Worm (Caenorhabditis elegans) whole organism, young adult: ENCODE results near the gene nhr-125.

Experiments used
- F10E7.11 ChIP-seq: sonication (generic microtip); optimal IDR thresholded peaks from 2 replicates; lab custom pipeline; 2017; ENCODE audit warnings: mild to moderate bottlenecking, missing genetic modification characterization, moderate library complexity, missing compliant biosample characterization
- F23B12.7 ChIP-seq: sonication (generic microtip); optimal IDR thresholded peaks from 2 replicates; lab custom pipeline; 2017; ENCODE audit warnings: missing genetic modification characterization, mild to moderate bottlenecking, missing compliant biosample characterization, antibody characterized with exemption, moderate library complexity; ENCODE audit not compliant: insufficient read depth
- F33H1.4 ChIP-seq: fragments of 200-800 bp; sonication (Bioruptor generic); IDR thresholded peaks from 2 replicates; pipeline ENCODE4 v1.3.6; 2022; ENCODE audit warnings: missing genetic modification reagents, missing genetic modification characterization, missing compliant biosample characterization
- F39B2.1 ChIP-seq: fragments of 200-800 bp; sonication (Bioruptor generic); IDR thresholded peaks from 2 replicates; pipeline ENCODE4 v1.3.6; 2022; ENCODE audit warnings: missing genetic modification reagents, missing genetic modification characterization, missing compliant biosample characterization
- F57A8.1 ChIP-seq: fragments of 200-800 bp; sonication (Bioruptor generic); optimal IDR thresholded peaks from 2 replicates; lab custom pipeline; 2018; ENCODE audit warnings: mild to moderate bottlenecking, missing genetic modification characterization, moderate library complexity, missing compliant biosample characterization
- K11D2.4 ChIP-seq: fragments of 200-800 bp; sonication (Bioruptor generic); IDR thresholded peaks from 2 replicates; pipeline ENCODE4 v1.3.6; 2022; ENCODE audit warnings: missing genetic modification reagents, missing genetic modification characterization, missing compliant biosample characterization
- K12H6.12 ChIP-seq: fragments of 200-800 bp; sonication (Bioruptor generic); optimal IDR thresholded peaks from 2 replicates; lab custom pipeline; 2018; ENCODE audit warnings: mild to moderate bottlenecking, missing genetic modification characterization, missing compliant biosample characterization
- T07F8.4 ChIP-seq: sonication (generic microtip); optimal IDR thresholded peaks from 2 replicates; lab custom pipeline; 2016; ENCODE audit warnings: mild to moderate bottlenecking, missing genetic modification characterization, moderate library complexity, missing compliant biosample characterization
- attf-3 ChIP-seq: fragments of 200-800 bp; sonication (Bioruptor generic); conservative IDR thresholded peaks from 2 replicates; pipeline ENCODE4 v1.3.6; 2022; ENCODE audit warnings: missing genetic modification reagents, missing genetic modification characterization, missing compliant biosample characterization
- attf-5 ChIP-seq: fragments of 200-800 bp; sonication (Bioruptor generic); optimal IDR thresholded peaks from 2 replicates; lab custom pipeline; 2018; ENCODE audit warnings: mild to moderate bottlenecking, missing genetic modification characterization, missing compliant biosample characterization
- cebp-1 ChIP-seq, 2 experiments: fragments of 200-800 bp in 1 of 2; sonication (Bioruptor generic) in 1 of 2; sonication (generic microtip) in 1 of 2; IDR thresholded peaks in 1 of 2; optimal IDR thresholded peaks in 1 of 2; 2 replicates each; pipeline versions ENCODE4 v1.3.6 to Lab custom; 2017 to 2022; ENCODE audit warnings: missing compliant biosample characterization in 2 of 2, missing genetic modification characterization in 2 of 2, mild to moderate bottlenecking in 1 of 2, missing genetic modification reagents in 1 of 2, moderate library complexity in 1 of 2
- cebp-2 ChIP-seq: fragments of 200-800 bp; sonication (Bioruptor generic); IDR thresholded peaks from 2 replicates; pipeline ENCODE4 v1.3.6; 2022; ENCODE audit warnings: missing genetic modification characterization, missing compliant biosample characterization
- ceh-91 ChIP-seq: fragments of 200-800 bp; sonication (Bioruptor generic); IDR thresholded peaks from 2 replicates; pipeline ENCODE4 v1.3.6; 2022; ENCODE audit warnings: missing genetic modification reagents, missing genetic modification characterization, missing compliant biosample characterization
- die-1 ChIP-seq: sonication (generic microtip); optimal IDR thresholded peaks from 2 replicates; lab custom pipeline; 2016; ENCODE audit warnings: missing genotype, mild to moderate bottlenecking, missing genetic modification characterization, missing compliant biosample characterization
- dox-1 ChIP-seq: fragments of 200-800 bp; sonication (Bioruptor generic); IDR thresholded peaks from 2 replicates; pipeline ENCODE4 v1.3.6; 2022; ENCODE audit warnings: missing genetic modification reagents, missing genetic modification characterization, missing compliant biosample characterization
- dpl-1 ChIP-seq: fragments of 150-350 bp; optimal IDR thresholded peaks from 2 replicates; lab custom pipeline; 2014; ENCODE audit warnings: missing biosample characterization, missing genetic modification reagents, missing genetic modification characterization
- egrh-3 ChIP-seq: fragments of 200-800 bp; sonication (Bioruptor generic); IDR thresholded peaks from 2 replicates; pipeline ENCODE4 v1.3.6; 2022; ENCODE audit warnings: missing genetic modification reagents, missing genetic modification characterization, missing compliant biosample characterization
- him-1 ChIP-seq: sonication (generic microtip); optimal IDR thresholded peaks from 2 replicates; lab custom pipeline; 2016; ENCODE audit warnings: missing genotype, missing genetic modification reagents, missing genetic modification characterization, missing compliant biosample characterization
- hsf-1 ChIP-seq: fragments of 200-800 bp; sonication (Bioruptor generic); IDR thresholded peaks from 2 replicates; pipeline ENCODE4 v1.3.6; 2022; ENCODE audit warnings: missing genetic modification reagents, missing genetic modification characterization, missing compliant biosample characterization
- let-607 ChIP-seq, 2 experiments: fragments of 200-800 bp in 1 of 2; sonication (Bioruptor generic) in 1 of 2; sonication (generic microtip) in 1 of 2; optimal IDR thresholded peaks; 2 replicates each; lab custom pipeline; 2016 to 2018; ENCODE audit warnings: mild to moderate bottlenecking in 2 of 2, missing compliant biosample characterization in 2 of 2, missing genetic modification characterization in 2 of 2, moderate library complexity in 2 of 2, missing genotype in 1 of 2
- lin-35 ChIP-seq, 3 experiments: fragments of 150-350 bp in 2 of 3; sonication (generic microtip) in 1 of 3; optimal IDR thresholded peaks; 2 replicates each; lab custom pipeline; 2014 to 2018; ENCODE audit warnings: missing biosample characterization in 3 of 3, missing genetic modification characterization in 3 of 3, missing genetic modification reagents in 3 of 3
- lin-54 ChIP-seq: fragments of 200-800 bp; sonication (Bioruptor generic); optimal IDR thresholded peaks from 2 replicates; lab custom pipeline; 2018; ENCODE audit warnings: mild to moderate bottlenecking, missing genetic modification characterization, missing compliant biosample characterization
- lsl-1 ChIP-seq: fragments of 200-800 bp; sonication (Bioruptor generic); optimal IDR thresholded peaks from 2 replicates; lab custom pipeline; 2018; ENCODE audit warnings: mild to moderate bottlenecking, missing genetic modification characterization, moderate library complexity, missing compliant biosample characterization
- lsy-27 ChIP-seq: sonication (generic microtip); optimal IDR thresholded peaks from 2 replicates; lab custom pipeline; 2017; ENCODE audit warnings: missing genetic modification characterization, mild to moderate bottlenecking, missing compliant biosample characterization, antibody characterized with exemption, missing genotype, borderline replicate concordance; ENCODE audit not compliant: insufficient read depth
- madf-6 ChIP-seq: fragments of 200-800 bp; sonication (Bioruptor generic); IDR thresholded peaks from 2 replicates; pipeline ENCODE4 v1.3.6; 2022; ENCODE audit warnings: missing genetic modification reagents, missing genetic modification characterization, missing compliant biosample characterization
- madf-8 ChIP-seq: fragments of 200-800 bp; sonication (Bioruptor generic); conservative IDR thresholded peaks from 2 replicates; pipeline ENCODE4 v1.3.6; 2022; ENCODE audit warnings: missing genetic modification reagents, missing genetic modification characterization, missing compliant biosample characterization
- mcd-1 ChIP-seq: fragments of 200-800 bp; sonication (Bioruptor generic); IDR thresholded peaks from 2 replicates; pipeline ENCODE4 v1.3.6; 2022; ENCODE audit warnings: missing genetic modification reagents, missing genetic modification characterization, missing compliant biosample characterization
- nfya-1 ChIP-seq: sonication (generic microtip); optimal IDR thresholded peaks from 2 replicates; lab custom pipeline; 2017; ENCODE audit warnings: antibody characterized with exemption, missing compliant biosample characterization, missing genetic modification characterization, borderline replicate concordance; ENCODE audit not compliant: insufficient read depth
- nfya-2 ChIP-seq: fragments of 200-800 bp; sonication (Bioruptor generic); IDR thresholded peaks from 2 replicates; pipeline ENCODE4 v1.3.6; 2022; ENCODE audit warnings: missing genetic modification reagents, missing genetic modification characterization, missing compliant biosample characterization
- nhr-179 ChIP-seq: sonication (generic microtip); optimal IDR thresholded peaks from 2 replicates; lab custom pipeline; 2016; ENCODE audit warnings: mild to moderate bottlenecking, missing genetic modification characterization, missing compliant biosample characterization
- nhr-80 ChIP-seq: sonication (generic microtip); optimal IDR thresholded peaks from 2 replicates; lab custom pipeline; 2016; ENCODE audit warnings: missing genetic modification characterization, missing compliant biosample characterization
- pbrm-1 ChIP-seq: fragments of 200-800 bp; sonication (Bioruptor generic); IDR thresholded peaks from 2 replicates; pipeline ENCODE4 v1.3.6; 2022; ENCODE audit warnings: missing genetic modification reagents, missing genetic modification characterization, missing compliant biosample characterization
- snpc-3.4 ChIP-seq: sonication (generic microtip); optimal IDR thresholded peaks from 2 replicates; lab custom pipeline; 2017; ENCODE audit warnings: missing genetic modification characterization, mild to moderate bottlenecking, missing compliant biosample characterization, antibody characterized with exemption, moderate library complexity, missing genotype, missing genetic modification reagents
- snpc-4 ChIP-seq, 5 experiments: fragments of 150-350 bp in 1 of 5; sonication (generic microtip) in 4 of 5; optimal IDR thresholded peaks; 2 replicates each; lab custom pipeline; 2014 to 2018; ENCODE audit warnings: missing genetic modification characterization in 5 of 5, missing biosample characterization in 3 of 5, antibody characterized with exemption in 2 of 5, mild to moderate bottlenecking in 2 of 5, missing compliant biosample characterization in 2 of 5, missing genotype in 2 of 5, moderate library complexity in 2 of 5, missing genetic modification reagents in 1 of 5
- tbx-9 ChIP-seq: sonication (generic microtip); optimal IDR thresholded peaks from 2 replicates; lab custom pipeline; 2016; ENCODE audit warnings: borderline replicate concordance, missing genetic modification characterization, inconsistent platforms, missing compliant biosample characterization
- xnd-1 ChIP-seq: sonication (generic microtip); optimal IDR thresholded peaks from 2 replicates; lab custom pipeline; 2016; ENCODE audit warnings: missing genotype, missing genetic modification reagents, missing genetic modification characterization, missing compliant biosample characterization
- ztf-22 ChIP-seq: fragments of 200-800 bp; sonication (Bioruptor generic); optimal IDR thresholded peaks from 2 replicates; lab custom pipeline; 2018; ENCODE audit warnings: mild to moderate bottlenecking, missing genetic modification characterization, moderate library complexity, missing compliant biosample characterization

nhr-125 gene

ce11 chrV:4361505-4361904, 36.2 kb upstream of the nhr-125 start, which contains the start of gene F32D1.3:
Gene F32D1.3, minus strand, starts transcription at chrV:4361569.
- TF ChIP-seq F33H1.4 (GFP tag; lab: Robert Waterston, UW) = no peak
- TF ChIP-seq tbx-9 (tag; lab: Kevin White, UChicago) = no peak
- no peak for TF ChIP-seq nhr-179

- TF ChIP-seq let-607 (tag; optimal IDR thresholded peaks at IDR 0.05; lab: Kevin White, UChicago) (peak in 1 of 2 experiments; percentile 62), nfya-2 (no peak), cebp-2 (GFP tag; lab: Robert Waterston, UW) (no peak), K12H6.12 (tag; lab: Kevin White, UChicago) (no peak), him-1 (tag; lab: Kevin White, UChicago) (no peak), nhr-80 (tag; lab: Kevin White, UChicago) (peak; percentile 24)
These were observed 34.7 kb upstream of the nhr-125 start for ce11 chrV:4360018-4360417.

- TF ChIP-seq attf-5 (no peak), hsf-1 (no peak), ceh-91 (GFP tag; lab: Robert Waterston, UW) (no peak), F23B12.7 (tag; lab: Kevin White, UChicago) (no peak), ztf-22 (GFP tag; lab: Kevin White, UChicago) (no peak), lsl-1 (GFP tag; lab: Kevin White, UChicago) (no peak), die-1 (no peak), K11D2.4 (no peak), dox-1 (GFP tag; lab: Robert Waterston, UW) (no peak), xnd-1 (tag; lab: Kevin White, UChicago) (no peak), F10E7.11 (tag; lab: Kevin White, UChicago) (no peak), F57A8.1 (no peak), mcd-1 (GFP tag; lab: Robert Waterston, UW) (no peak)
- TF ChIP-seq, all 124 proteins: peak for 0
These were observed 33.8 kb upstream of the nhr-125 start for ce11 chrV:4359127-4359526.

DNA sequence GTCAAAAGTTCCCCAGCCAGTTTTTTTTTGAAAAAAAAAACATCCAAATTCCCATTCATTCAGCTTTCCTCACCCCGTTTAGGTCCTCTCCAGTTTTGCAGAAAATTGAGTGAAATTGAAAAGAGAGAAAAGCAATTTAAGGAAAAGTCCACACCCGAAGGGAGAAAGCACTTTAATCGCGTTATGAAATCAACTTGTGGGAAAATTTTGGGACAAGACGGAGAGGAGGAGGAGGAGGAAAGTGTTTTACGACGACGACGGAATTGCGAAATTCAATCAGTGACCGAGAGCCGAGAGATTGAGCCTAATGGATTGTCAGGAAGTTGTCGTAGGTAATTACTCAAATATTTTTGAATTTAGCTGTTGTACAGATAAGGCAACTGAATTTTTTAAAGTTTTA, 32.1 kb upstream of the nhr-125 start:
- TF ChIP-seq pbrm-1 (GFP tag; lab: Robert Waterston, UW) = no peak
- TF ChIP-seq F39B2.1 (GFP tag; lab: Robert Waterston, UW) = no peak
- no peak for TF ChIP-seq him-1 (tag; lab: Kevin White, UChicago)
- peak; percentile 65; the same call in 1 of the 2 replicates for TF ChIP-seq cebp-1 (GFP tag; IDR thresholded peaks at IDR 0.05; lab: Robert Waterston, UW)
- peak; percentile 94 for TF ChIP-seq cebp-1 (tag; optimal IDR thresholded peaks at IDR 0.05; lab: Kevin White, UChicago)
- TF ChIP-seq, all 124 proteins: peak for 1

ce11 chrV:4356047-4356612, 30.8 kb upstream of the nhr-125 start:
- TF ChIP-seq lsy-27 (tag; lab: Kevin White, UChicago) (no peak), T07F8.4 (no peak), nfya-1 (no peak), dox-1 (GFP tag; lab: Robert Waterston, UW) (no peak)
- TF ChIP-seq, all 124 proteins: peak for 0

DNA sequence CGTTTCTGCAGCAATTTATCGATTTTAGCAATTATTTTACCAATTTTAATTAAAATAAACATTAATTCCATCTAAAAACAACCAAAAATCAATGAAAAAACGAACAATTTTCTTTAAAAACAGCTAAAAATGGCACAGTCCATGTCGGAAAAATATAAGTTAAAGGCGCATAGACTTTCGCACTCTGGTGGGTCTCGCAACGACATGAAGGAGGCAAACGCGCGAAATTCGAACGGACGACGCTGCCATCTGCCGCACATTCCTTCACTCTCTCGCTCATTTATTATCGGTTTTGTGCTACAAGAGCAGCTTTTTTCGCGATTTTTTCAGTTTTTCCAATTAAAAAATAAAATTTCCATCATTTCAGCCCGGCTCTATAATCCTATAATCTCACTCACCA, 21.5 kb upstream of the nhr-125 start, which contains the start of gene mcm-7:
mcm-7 (plus strand) TSS at position 368 of the 400 bp plus-strand sequence.
- TF ChIP-seq lin-35 (GFP tag; optimal IDR thresholded peaks at IDR 0.05; lab: Kevin White, UChicago) = peak; percentile 17 to 84 (median 37)
- TF ChIP-seq dpl-1 (GFP tag; lab: Kevin White, UChicago) = peak; percentile 79
- TF ChIP-seq lin-54 (GFP tag; lab: Kevin White, UChicago) = peak; percentile 86
- TF ChIP-seq madf-6 (GFP tag; lab: Robert Waterston, UW) = peak; percentile 91
- peak; percentile 62 for TF ChIP-seq xnd-1 (tag; lab: Kevin White, UChicago)
- 0 out of 2 replicates have a peak, but pooled peaks have one; percentile 33 for TF ChIP-seq attf-3
- TF ChIP-seq madf-8 = peak; percentile 76
- no peak for TF ChIP-seq snpc-4 (GFP tag; optimal IDR thresholded peaks at IDR 0.05; lab: Kevin White, UChicago)
- peak in 2 of 4 experiments; percentile 49 to 59 for TF ChIP-seq snpc-4 (tag; optimal IDR thresholded peaks at IDR 0.05; lab: Kevin White, UChicago)
- peak; percentile 70 for TF ChIP-seq egrh-3 (GFP tag; lab: Robert Waterston, UW)
- TF ChIP-seq F10E7.11 (tag; lab: Kevin White, UChicago) = no peak
- peak; percentile 53 for TF ChIP-seq snpc-3.4 (tag; lab: Kevin White, UChicago)
- TF ChIP-seq nfya-2 = no peak
